Fruit fly (Drosophila melanogaster) whole organism, adult: Measurements from ENCODE around the gene Cad96Cb.

Experiments used
- CG11617 ChIP-seq: fragments of 200-800 bp; sonication (Bioruptor generic); optimal IDR thresholded peaks from 2 replicates; lab custom pipeline; 2017; ENCODE audit warnings: mild to moderate bottlenecking, missing biosample characterization, missing genetic modification reagents, missing genetic modification characterization
- CG12768 ChIP-seq: fragments of 200-800 bp; sonication (Bioruptor generic); optimal IDR thresholded peaks from 2 replicates; lab custom pipeline; 2017; ENCODE audit warnings: missing biosample characterization, missing genetic modification characterization, mild to moderate bottlenecking, moderate library complexity, missing genetic modification reagents
- CG14711 ChIP-seq: fragments of 200-800 bp; sonication (Bioruptor generic); optimal IDR thresholded peaks from 2 replicates; lab custom pipeline; 2018; ENCODE audit warnings: missing biosample characterization, mild to moderate bottlenecking, missing genetic modification characterization, moderate library complexity
- CG1620 ChIP-seq: fragments of 200-800 bp; sonication (Bioruptor generic); optimal IDR thresholded peaks from 2 replicates; lab custom pipeline; 2016; ENCODE audit warnings: missing biosample characterization, missing genetic modification characterization
- CG33017 ChIP-seq: fragments of 200-800 bp; sonication (Bioruptor generic); optimal IDR thresholded peaks from 2 replicates; lab custom pipeline; 2018; ENCODE audit warnings: missing biosample characterization, mild to moderate bottlenecking, missing genetic modification characterization, moderate library complexity
- CG5204 ChIP-seq: fragments of 200-800 bp; sonication (Bioruptor generic); optimal IDR thresholded peaks from 2 replicates; lab custom pipeline; 2016; ENCODE audit warnings: missing biosample characterization, missing genetic modification characterization
- CG7045 ChIP-seq: fragments of 200-800 bp; sonication (Bioruptor generic); optimal IDR thresholded peaks from 2 replicates; lab custom pipeline; 2017; ENCODE audit warnings: missing biosample characterization, mild to moderate bottlenecking, missing genetic modification characterization
- CG7101 ChIP-seq: fragments of 200-800 bp; sonication (Bioruptor generic); optimal IDR thresholded peaks from 2 replicates; lab custom pipeline; 2018; ENCODE audit warnings: missing biosample characterization, mild to moderate bottlenecking, missing genetic modification characterization, moderate library complexity
- Clk ChIP-seq: fragments of 200-800 bp; sonication (Bioruptor generic); optimal IDR thresholded peaks from 2 replicates; lab custom pipeline; 2017; ENCODE audit warnings: missing biosample characterization, missing genetic modification characterization
- Crg-1 ChIP-seq: fragments of 200-800 bp; sonication (Bioruptor generic); optimal IDR thresholded peaks from 2 replicates; lab custom pipeline; 2016; ENCODE audit warnings: missing biosample characterization, missing genetic modification characterization
- Hr96 ChIP-seq: fragments of 200-800 bp; sonication (Bioruptor generic); optimal IDR thresholded peaks from 2 replicates; lab custom pipeline; 2016; ENCODE audit warnings: missing biosample characterization, missing genetic modification characterization
- Mnt ChIP-seq: fragments of 200-800 bp; sonication (Bioruptor generic); optimal IDR thresholded peaks from 2 replicates; lab custom pipeline; 2016; ENCODE audit warnings: missing biosample characterization, mild to moderate bottlenecking, missing genetic modification characterization
- bab1 ChIP-seq: fragments of 200-800 bp; sonication (Bioruptor generic); optimal IDR thresholded peaks from 3 replicates; lab custom pipeline; 2019; ENCODE audit warnings: missing biosample characterization, mild to moderate bottlenecking, missing genetic modification characterization, moderate library complexity
- cic ChIP-seq: fragments of 200-800 bp; sonication (Bioruptor generic); optimal IDR thresholded peaks from 2 replicates; lab custom pipeline; 2017; ENCODE audit warnings: missing biosample characterization, mild to moderate bottlenecking, missing genetic modification characterization, moderate library complexity
- cnc ChIP-seq, 2 experiments: fragments of >200 bp; optimal IDR thresholded peaks; 2 replicates each; lab custom pipeline; 2017
- kay ChIP-seq: fragments of 200-800 bp; sonication (Bioruptor generic); peaks from one replicate; lab custom pipeline; 2016; ENCODE audit warnings: missing biosample characterization, missing genetic modification characterization, borderline replicate concordance
- ovo ChIP-seq: fragments of 200-800 bp; sonication (Bioruptor generic); optimal IDR thresholded peaks from 2 replicates; lab custom pipeline; 2016; ENCODE audit warnings: missing biosample characterization, missing genetic modification characterization
- pad ChIP-seq: fragments of 200-800 bp; sonication (Bioruptor generic); optimal IDR thresholded peaks from 3 replicates; lab custom pipeline; 2017; ENCODE audit warnings: missing biosample characterization, missing genetic modification characterization, mild to moderate bottlenecking, moderate library complexity, missing genetic modification reagents
- tj ChIP-seq: fragments of 200-800 bp; sonication (Bioruptor generic); optimal IDR thresholded peaks from 3 replicates; lab custom pipeline; 2017; ENCODE audit warnings: missing biosample characterization, mild to moderate bottlenecking, missing genetic modification characterization, moderate library complexity
- toe ChIP-seq: fragments of 200-800 bp; sonication (Bioruptor generic); optimal IDR thresholded peaks from 2 replicates; lab custom pipeline; 2016; ENCODE audit warnings: missing biosample characterization, missing genetic modification characterization

The Cad96Cb gene

dm6 chr3R:25181424-25181823 lies 50.7 kb downstream of the Cad96Cb start:
- TF ChIP-seq CG7045 (no peak), bab1 (GFP tag; lab: Kevin White, UChicago) (no peak), CG1620 (no peak)

dm6 chr3R:25178521-25178920 lies 53.6 kb downstream of the Cad96Cb start:
- TF ChIP-seq bab1 (GFP tag; lab: Kevin White, UChicago) (no peak), CG14711 (tag; lab: Kevin White, UChicago) (no peak), ovo (GFP tag; lab: Kevin White, UChicago) (no peak), CG5204 (no peak), pad (GFP tag; lab: Kevin White, UChicago) (no peak), CG7045 (no peak), CG1620 (no peak), CG11617 (GFP tag; lab: Kevin White, UChicago) (no peak), CG33017 (tag; lab: Kevin White, UChicago) (no peak), cnc (optimal IDR thresholded peaks at IDR 0.05; lab: Kevin White, UChicago) (no peak), Crg-1 (GFP tag; lab: Kevin White, UChicago) (no peak), kay (GFP tag; lab: Kevin White, UChicago) (no peak), tj (GFP tag; lab: Kevin White, UChicago) (no peak), Hr96 (GFP tag; lab: Kevin White, UChicago) (no peak), CG7101 (tag; lab: Kevin White, UChicago) (no peak)

- TF ChIP-seq CG33017 (tag; lab: Kevin White, UChicago) (no peak), cnc (optimal IDR thresholded peaks at IDR 0.05; lab: Kevin White, UChicago) (no peak)
These were observed 54.7 kb downstream of the Cad96Cb start for dm6 chr3R:25177429-25177828.

- TF ChIP-seq Crg-1 (GFP tag; lab: Kevin White, UChicago) (no peak), kay (GFP tag; lab: Kevin White, UChicago) (no peak), Clk (GFP tag; lab: Kevin White, UChicago) (no peak), Hr96 (GFP tag; lab: Kevin White, UChicago) (no peak), CG5204 (no peak), cic (no peak), CG11617 (GFP tag; lab: Kevin White, UChicago) (no peak), CG1620 (no peak)
These were observed 55.6 kb downstream of the Cad96Cb start for dm6 chr3R:25176517-25176916.

- TF ChIP-seq Hr96 (GFP tag; lab: Kevin White, UChicago) (no peak), CG5204 (no peak), CG33017 (tag; lab: Kevin White, UChicago) (no peak), pad (GFP tag; lab: Kevin White, UChicago) (no peak), tj (GFP tag; lab: Kevin White, UChicago) (no peak), CG12768 (GFP tag; lab: Kevin White, UChicago) (no peak), Mnt (GFP tag; lab: Kevin White, UChicago) (no peak), ovo (GFP tag; lab: Kevin White, UChicago) (no peak), cnc (optimal IDR thresholded peaks at IDR 0.05; lab: Kevin White, UChicago) (no peak), CG7045 (no peak), CG1620 (no peak), CG14711 (tag; lab: Kevin White, UChicago) (no peak), bab1 (GFP tag; lab: Kevin White, UChicago) (no peak), toe (no peak), kay (GFP tag; lab: Kevin White, UChicago) (no peak), cic (no peak), Clk (GFP tag; lab: Kevin White, UChicago) (no peak)
These were observed 57.9 kb downstream of the Cad96Cb start for dm6 chr3R:25174244-25174643.
